Worm (Caenorhabditis elegans) whole organism, L3 larva: Measurements from ENCODE around the gene srd-54.
"Not testable (repeated sequence)": the region's sequence is repeated elsewhere in the genome, so short reads cannot be mapped to it uniquely, and the experiment has no call there.

Source experiments
- R02D3.7 ChIP-seq: fragments of 150-350 bp; optimal IDR thresholded peaks from 2 replicates; lab custom pipeline; 2014; ENCODE audit warnings: missing biosample characterization, missing genetic modification characterization
- ama-1 ChIP-seq: fragments of 150-350 bp; optimal IDR thresholded peaks from 2 replicates; lab custom pipeline; 2018
- ceh-16 ChIP-seq: sonication (generic microtip); optimal IDR thresholded peaks from 2 replicates; lab custom pipeline; 2017; ENCODE audit warnings: missing biosample characterization, missing genetic modification characterization
- ceh-28 ChIP-seq: fragments of 150-350 bp; optimal IDR thresholded peaks from 2 replicates; lab custom pipeline; 2014; ENCODE audit warnings: missing biosample characterization, missing genetic modification reagents, missing genetic modification characterization
- ceh-82 ChIP-seq: fragments of 150-350 bp; optimal IDR thresholded peaks from 2 replicates; lab custom pipeline; 2014; ENCODE audit warnings: missing biosample characterization, missing genetic modification characterization
- ceh-9 ChIP-seq: sonication (generic microtip); optimal IDR thresholded peaks from 2 replicates; lab custom pipeline; 2018; ENCODE audit warnings: missing biosample characterization, missing genetic modification characterization
- daf-12 ChIP-seq: fragments of 150-350 bp; optimal IDR thresholded peaks from 2 replicates; lab custom pipeline; 2014; ENCODE audit warnings: missing biosample characterization, missing genetic modification reagents, missing genetic modification characterization
- elt-2 ChIP-seq: sonication (generic microtip); optimal IDR thresholded peaks from 2 replicates; lab custom pipeline; 2016; ENCODE audit warnings: missing genetic modification reagents, mild to moderate bottlenecking, missing genetic modification characterization, missing compliant biosample characterization
- elt-3 ChIP-seq, 3 experiments: fragments of 150-350 bp in 1 of 3; sonication (generic microtip) in 2 of 3; optimal IDR thresholded peaks; 2 replicates in 2 of 3; 4 replicates in 1 of 3; lab custom pipeline; 2014 to 2017; ENCODE audit warnings: missing biosample characterization in 3 of 3, missing genetic modification characterization in 3 of 3
- eor-1 ChIP-seq, 2 experiments: fragments of 150-350 bp; optimal IDR thresholded peaks; 2 replicates each; lab custom pipeline; 2014 to 2018; ENCODE audit warnings: missing biosample characterization in 2 of 2, missing genetic modification characterization in 2 of 2
- fos-1 ChIP-seq: fragments of 150-350 bp; optimal IDR thresholded peaks from 2 replicates; lab custom pipeline; 2014; ENCODE audit warnings: missing biosample characterization, missing genetic modification characterization
- hmg-11 ChIP-seq: sonication (generic microtip); optimal IDR thresholded peaks from 2 replicates; lab custom pipeline; 2016; ENCODE audit warnings: missing genetic modification characterization, missing compliant biosample characterization
- jun-1 ChIP-seq: fragments of 150-350 bp; optimal IDR thresholded peaks from 2 replicates; lab custom pipeline; 2014; ENCODE audit warnings: missing biosample characterization, missing genetic modification reagents, missing genetic modification characterization
- lin-15B ChIP-seq: fragments of 150-350 bp; optimal IDR thresholded peaks from 2 replicates; lab custom pipeline; 2014; ENCODE audit warnings: missing biosample characterization, missing genetic modification characterization
- lin-39 ChIP-seq: fragments of 150-350 bp; optimal IDR thresholded peaks from 2 replicates; lab custom pipeline; 2018; ENCODE audit warnings: missing biosample characterization, missing genetic modification reagents, missing genetic modification characterization
- lsy-12 ChIP-seq: sonication (generic microtip); optimal IDR thresholded peaks from 2 replicates; lab custom pipeline; 2016; ENCODE audit warnings: mild to moderate bottlenecking, missing genetic modification characterization, missing compliant biosample characterization
- mdl-1 ChIP-seq: fragments of 150-350 bp; optimal IDR thresholded peaks from 2 replicates; lab custom pipeline; 2014; ENCODE audit warnings: missing biosample characterization, missing genetic modification characterization
- mml-1 ChIP-seq: fragments of 150-350 bp; sonication (generic microtip); optimal IDR thresholded peaks from 3 replicates; lab custom pipeline; 2014; ENCODE audit warnings: missing biosample characterization, missing genetic modification characterization
- nhr-11 ChIP-seq: fragments of 150-350 bp; optimal IDR thresholded peaks from 2 replicates; lab custom pipeline; 2014; ENCODE audit warnings: missing biosample characterization, missing genetic modification characterization
- nhr-23 ChIP-seq: fragments of 150-350 bp; optimal IDR thresholded peaks from 2 replicates; lab custom pipeline; 2014; ENCODE audit warnings: missing biosample characterization, missing genetic modification reagents, missing genetic modification characterization
- nhr-237 ChIP-seq: fragments of 150-350 bp; optimal IDR thresholded peaks from 2 replicates; lab custom pipeline; 2014; ENCODE audit warnings: missing biosample characterization, missing genetic modification characterization
- nhr-43 ChIP-seq: sonication (generic microtip); optimal IDR thresholded peaks from 2 replicates; lab custom pipeline; 2016; ENCODE audit warnings: mild to moderate bottlenecking, missing genetic modification characterization, missing compliant biosample characterization; ENCODE audit not compliant: poor library complexity, severe bottlenecking
- nhr-76 ChIP-seq: fragments of 150-350 bp; sonication (generic microtip); optimal IDR thresholded peaks from 5 replicates; lab custom pipeline; 2014; ENCODE audit warnings: missing biosample characterization, missing genetic modification characterization
- nhr-77 ChIP-seq: fragments of 150-350 bp; optimal IDR thresholded peaks from 2 replicates; lab custom pipeline; 2014; ENCODE audit warnings: missing biosample characterization, missing genetic modification characterization
- pha-4 ChIP-seq: fragments of 150-350 bp; optimal IDR thresholded peaks from 2 replicates; lab custom pipeline; 2014; ENCODE audit warnings: missing biosample characterization, missing genetic modification reagents, missing genetic modification characterization
- pqm-1 ChIP-seq: fragments of 150-350 bp; optimal IDR thresholded peaks from 2 replicates; lab custom pipeline; 2017; ENCODE audit warnings: missing biosample characterization, missing genetic modification characterization, inconsistent platforms
- sea-2 ChIP-seq: fragments of 150-350 bp; sonication (generic microtip); optimal IDR thresholded peaks from 4 replicates; lab custom pipeline; 2014; ENCODE audit warnings: missing biosample characterization, missing genetic modification reagents, missing genetic modification characterization
- skn-1 ChIP-seq: fragments of 150-350 bp; optimal IDR thresholded peaks from 2 replicates; lab custom pipeline; 2014; ENCODE audit warnings: missing biosample characterization, missing genetic modification characterization
- snpc-4 ChIP-seq: fragments of 150-350 bp; optimal IDR thresholded peaks from 2 replicates; lab custom pipeline; 2014; ENCODE audit warnings: missing biosample characterization, missing genetic modification characterization
- unc-62 ChIP-seq: fragments of 150-350 bp; sonication (generic microtip); optimal IDR thresholded peaks from 4 replicates; lab custom pipeline; 2014; ENCODE audit warnings: missing biosample characterization, missing genetic modification reagents, missing genetic modification characterization
- zag-1 ChIP-seq: fragments of 150-350 bp; optimal IDR thresholded peaks from 2 replicates; lab custom pipeline; 2014; ENCODE audit warnings: missing biosample characterization, missing genetic modification characterization
- ztf-4 ChIP-seq: fragments of 150-350 bp; optimal IDR thresholded peaks from 2 replicates; lab custom pipeline; 2014; ENCODE audit warnings: missing biosample characterization, missing genetic modification characterization

Gene srd-54

DNA sequence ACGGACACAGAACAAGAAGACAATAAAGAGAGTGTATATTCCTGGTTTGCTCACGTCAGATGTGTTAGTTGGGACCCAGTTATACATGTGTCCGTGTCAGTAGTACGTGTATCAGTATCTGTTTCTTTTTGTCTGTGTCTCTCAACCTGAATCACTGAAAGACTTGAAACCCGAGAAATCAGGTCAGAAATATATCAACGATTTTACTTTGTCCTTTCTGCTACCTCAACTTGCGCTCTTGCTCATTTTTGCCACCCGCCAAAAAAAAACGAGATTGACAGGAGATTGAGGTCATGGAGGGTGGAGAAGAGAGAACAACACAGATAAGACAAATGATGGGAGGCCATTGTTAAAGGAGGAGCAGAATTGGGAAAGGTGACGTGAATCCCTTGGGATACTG lies 12.9 kb upstream of the srd-54 start:
- TF ChIP-seq snpc-4 (tag; lab: Kevin White, UChicago), result no peak
- TF ChIP-seq lin-39, result peak; percentile 27
- no peak for TF ChIP-seq nhr-237 (tag; lab: Kevin White, UChicago)
- TF ChIP-seq ztf-4 (tag; lab: Kevin White, UChicago), result no peak
- no peak for TF ChIP-seq mdl-1 (tag; lab: Kevin White, UChicago)
- TF ChIP-seq, all 47 proteins: peak for 1

DNA sequence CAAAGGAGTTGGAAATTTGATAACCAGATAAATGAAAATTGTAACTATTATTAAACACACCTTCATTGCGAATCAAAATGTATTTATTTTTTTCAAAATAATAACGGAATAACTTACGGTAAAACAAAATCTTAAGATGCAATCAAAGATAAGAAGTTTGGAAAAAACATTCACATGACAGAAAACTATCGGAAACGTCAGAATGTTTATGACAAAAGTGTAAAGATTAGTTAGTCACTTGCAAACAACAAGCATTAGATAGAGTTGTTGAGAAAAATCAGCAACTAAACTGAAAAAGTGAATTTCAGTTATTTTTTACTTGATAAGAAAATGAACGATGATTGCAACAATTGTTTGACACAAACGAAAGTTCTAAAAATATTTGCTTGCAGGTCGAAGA lies 12.3 kb upstream of the srd-54 start:
- no peak for TF ChIP-seq elt-3 (tag; optimal IDR thresholded peaks at IDR 0.05; lab: Kevin White, UChicago)
- peak; percentile 73 for TF ChIP-seq elt-2 (tag; lab: Kevin White, UChicago)
- TF ChIP-seq mdl-1 (tag; lab: Kevin White, UChicago), result no peak
- no peak for TF ChIP-seq mml-1 (tag; lab: Kevin White, UChicago)

DNA sequence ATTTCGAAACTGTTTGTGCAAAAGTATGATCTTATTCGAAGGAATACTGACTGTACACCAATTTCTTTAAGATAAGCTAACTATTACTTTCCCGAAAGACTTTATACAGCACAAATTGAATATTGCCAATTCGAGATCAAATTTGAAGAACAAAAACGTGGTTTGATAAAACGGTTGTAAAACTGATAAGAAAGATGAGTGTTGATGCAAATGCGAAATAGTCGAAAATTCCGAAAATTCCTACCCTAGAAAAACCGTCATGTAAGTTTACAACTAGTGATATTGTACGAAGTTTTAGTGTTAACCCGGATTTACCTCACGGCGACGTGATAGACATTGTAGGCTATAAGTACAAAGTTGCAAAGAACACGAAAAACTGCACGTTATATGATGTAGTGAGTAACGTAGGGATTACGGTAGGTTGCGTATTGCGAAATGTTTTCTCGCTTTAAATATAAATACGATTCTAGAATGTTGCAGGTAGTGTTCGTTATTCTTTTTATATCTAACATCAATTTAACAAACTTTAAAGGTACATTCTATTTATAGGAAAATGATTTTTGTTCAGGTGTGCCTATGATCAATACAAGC lies 11.5 kb upstream of the srd-54 start:
- TF ChIP-seq sea-2 (GFP tag; lab: Kevin White, UChicago), result no peak
- TF ChIP-seq nhr-237 (tag; lab: Kevin White, UChicago), result no peak
- no peak for TF ChIP-seq fos-1 (tag; lab: Kevin White, UChicago)
- TF ChIP-seq ceh-9 (tag; lab: Kevin White, UChicago), result no peak
- TF ChIP-seq ama-1, result no peak
- TF ChIP-seq pqm-1 (tag; lab: Kevin White, UChicago), result peak; percentile 16
- peak; percentile 81 for TF ChIP-seq elt-2 (tag; lab: Kevin White, UChicago)
- TF ChIP-seq eor-1 (tag; optimal IDR thresholded peaks at IDR 0.05; lab: Kevin White, UChicago), result no peak
- no peak for TF ChIP-seq nhr-43 (tag; lab: Kevin White, UChicago)
- TF ChIP-seq R02D3.7 (tag; lab: Kevin White, UChicago), result no peak
- peak; percentile 31 for TF ChIP-seq jun-1 (tag; lab: Kevin White, UChicago)
- TF ChIP-seq daf-12, result no peak
- TF ChIP-seq nhr-11, result peak; percentile 18

DNA sequence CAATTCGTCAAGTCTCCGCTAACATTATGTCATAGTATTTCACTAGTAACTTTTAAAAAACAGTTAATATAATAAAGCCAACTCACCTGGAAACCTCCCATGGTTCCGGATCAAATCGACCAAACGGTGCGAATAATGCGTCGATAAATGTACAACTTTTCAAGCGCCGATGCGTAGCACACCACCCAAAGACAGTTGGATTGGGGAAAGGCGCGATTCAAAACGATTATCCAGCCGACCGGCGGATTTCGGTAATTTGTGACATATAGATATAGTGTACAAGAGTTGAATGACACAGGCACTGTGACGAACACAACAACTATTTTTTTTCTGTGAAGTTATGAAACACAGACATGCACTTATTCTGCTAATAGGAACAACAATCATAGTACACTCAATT lies 1.8 kb downstream of the srd-54 start, which contains the start of gene kcc-3:
Gene kcc-3, minus strand, starts transcription at position 101 of the 400 bp plus-strand sequence.
- TF ChIP-seq ceh-82, result no peak

DNA sequence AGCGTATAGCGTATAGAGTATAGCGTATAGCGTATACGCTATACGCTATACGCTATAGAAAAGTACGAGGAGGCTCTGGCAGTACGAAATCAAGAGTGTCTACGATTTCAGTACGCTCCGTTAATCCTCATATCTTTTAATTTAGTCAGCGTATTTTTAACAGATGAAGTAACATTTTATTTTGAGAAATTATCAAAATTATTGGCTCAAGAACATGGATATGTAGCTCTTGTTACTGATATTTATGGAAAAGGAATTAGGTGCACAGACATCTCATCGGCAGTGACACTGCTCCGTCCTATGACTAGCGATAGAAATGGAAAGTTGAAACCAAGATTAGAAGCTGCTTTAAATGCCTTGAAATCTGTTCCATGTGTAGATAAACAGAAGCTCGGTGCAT lies 2.5 kb downstream of the srd-54 start, which contains the start of gene K02A2.1:
Gene K02A2.1, plus strand, starts transcription at position 301 of the 400 bp plus-strand sequence.
- TF ChIP-seq elt-3 (tag; optimal IDR thresholded peaks at IDR 0.05; lab: Kevin White, UChicago); elt-2 (tag; lab: Kevin White, UChicago); hmg-11 (tag; lab: Kevin White, UChicago): not testable (repeated sequence)

DNA sequence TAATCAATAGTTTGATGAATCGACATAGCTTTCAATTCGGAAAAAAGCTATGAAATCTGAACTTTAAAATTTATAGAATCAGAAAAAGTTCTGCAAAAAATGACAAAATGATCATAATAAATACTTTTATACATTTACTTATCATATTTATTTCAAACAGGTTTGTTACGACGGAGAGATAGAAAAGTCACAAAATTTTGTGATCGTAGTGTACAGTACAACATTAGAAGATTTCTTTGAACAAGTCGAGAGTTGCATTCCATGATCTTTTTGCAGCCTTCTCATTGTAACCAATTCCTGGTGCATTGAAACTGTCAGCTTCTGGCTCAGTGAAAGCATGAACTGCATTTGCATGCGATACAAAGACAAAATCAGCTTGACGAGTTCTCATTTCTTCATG lies 23.8 kb downstream of the srd-54 start, which contains the start of gene D1022.3:
Gene D1022.3, minus strand, starts transcription at position 101 of the 400 bp plus-strand sequence.
- TF ChIP-seq ama-1 (no peak), nhr-237 (tag; lab: Kevin White, UChicago) (no peak), daf-12 (no peak), nhr-76 (tag; lab: Kevin White, UChicago) (no peak), lsy-12 (tag; lab: Kevin White, UChicago) (no peak), R02D3.7 (tag; lab: Kevin White, UChicago) (no peak), jun-1 (tag; lab: Kevin White, UChicago) (no peak), lin-15B (no peak), fos-1 (tag; lab: Kevin White, UChicago) (no peak), ceh-82 (no peak), lin-39 (no peak)

DNA sequence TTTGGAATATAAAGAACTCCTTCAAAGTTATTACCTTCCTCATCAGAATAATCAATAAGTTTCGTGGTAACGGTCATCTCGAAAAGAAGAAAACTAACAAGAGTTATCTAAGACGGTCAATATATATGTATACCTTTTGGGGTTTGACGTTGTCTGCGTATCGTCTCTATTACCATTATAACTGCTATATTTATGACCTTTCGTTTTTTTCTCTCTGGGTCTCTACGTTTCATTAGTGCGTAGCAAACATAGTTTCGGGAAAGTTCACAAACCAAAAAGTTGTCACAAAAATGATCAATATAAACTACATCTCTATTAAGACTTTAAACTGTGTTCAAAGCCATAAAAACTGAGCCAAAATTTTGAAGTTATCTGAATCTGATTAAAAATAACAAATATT lies 24.8 kb downstream of the srd-54 start, which contains the start of gene D1022.4:
Gene D1022.4, minus strand, starts transcription at position 83 of the 400 bp plus-strand sequence.
- TF ChIP-seq pha-4 (peak; percentile 70), snpc-4 (tag; lab: Kevin White, UChicago) (no peak), nhr-23 (tag; lab: Kevin White, UChicago) (peak; percentile 13), nhr-11 (no peak), elt-2 (tag; lab: Kevin White, UChicago) (peak; percentile 42), skn-1 (tag; lab: Kevin White, UChicago) (no peak), R02D3.7 (tag; lab: Kevin White, UChicago) (no peak), pqm-1 (tag; lab: Kevin White, UChicago) (peak; percentile 4), ceh-16 (tag; lab: Kevin White, UChicago) (no peak), nhr-77 (tag; lab: Kevin White, UChicago) (no peak), nhr-76 (tag; lab: Kevin White, UChicago) (no peak), ceh-28 (tag; lab: Kevin White, UChicago) (peak; percentile 22), zag-1 (no peak), unc-62 (GFP tag; lab: Kevin White, UChicago) (no peak)
